Worm (Caenorhabditis elegans) whole organism, young adult: Measurements from ENCODE around the gene abu-13.

ENCODE experiments used
- K12H6.12 ChIP-seq: fragments of 200-800 bp; sonication (Bioruptor generic); optimal IDR thresholded peaks from 2 replicates; lab custom pipeline; 2018; ENCODE audit warnings: mild to moderate bottlenecking, missing genetic modification characterization, missing compliant biosample characterization
- madf-3 ChIP-seq: fragments of 200-800 bp; sonication (Bioruptor generic); IDR thresholded peaks from 2 replicates; pipeline ENCODE4 v1.3.6; 2022; ENCODE audit warnings: missing genetic modification reagents, missing genetic modification characterization, missing compliant biosample characterization

ce11 chrIII:6968655-6969054 lies 23.0 kb upstream of the abu-13 start:
- TF ChIP-seq madf-3 (GFP tag; lab: Robert Waterston, UW) (no peak), K12H6.12 (tag; lab: Kevin White, UChicago) (no peak)
